Worm (Caenorhabditis elegans) whole organism, L1 larva: Measurements from ENCODE around the gene gpcp-2.

Experiments used
- C04F5.9 ChIP-seq: sonication (generic microtip); optimal IDR thresholded peaks from 2 replicates; lab custom pipeline; 2016; ENCODE audit warnings: missing genetic modification characterization, missing compliant biosample characterization
- F16B12.6 ChIP-seq: fragments of 150-350 bp; optimal IDR thresholded peaks from 2 replicates; lab custom pipeline; 2014; ENCODE audit warnings: missing biosample characterization, missing genetic modification characterization
- Y116A8C.19 ChIP-seq: sonication (generic microtip); optimal IDR thresholded peaks from 2 replicates; lab custom pipeline; 2016; ENCODE audit warnings: missing compliant biosample characterization, missing genetic modification characterization, borderline replicate concordance
- aha-1 ChIP-seq: fragments of 150-350 bp; optimal IDR thresholded peaks from 2 replicates; lab custom pipeline; 2014; ENCODE audit warnings: missing biosample characterization, missing genetic modification characterization
- aly-2 ChIP-seq: fragments of 150-350 bp; optimal IDR thresholded peaks from 2 replicates; lab custom pipeline; 2014; ENCODE audit warnings: missing biosample characterization, missing genetic modification characterization
- ceh-82 ChIP-seq, 3 experiments: fragments of 150-350 bp in 1 of 3; sonication (generic microtip) in 2 of 3; optimal IDR thresholded peaks; 2 replicates each; lab custom pipeline; 2014 to 2017; ENCODE audit warnings: missing biosample characterization in 3 of 3, missing genetic modification characterization in 3 of 3
- dpl-1 ChIP-seq, 3 experiments: fragments of 150-350 bp in 2 of 3; sonication (generic microtip) in 1 of 3; optimal IDR thresholded peaks; 2 replicates each; lab custom pipeline; 2014 to 2017; ENCODE audit warnings: missing biosample characterization in 3 of 3, missing genetic modification characterization in 3 of 3, missing genetic modification reagents in 3 of 3
- efl-1 ChIP-seq, 4 experiments: fragments of 150-350 bp; optimal IDR thresholded peaks in 3 of 4; peaks in 1 of 4; 1 replicate in 1 of 4; 2 replicates in 3 of 4; lab custom pipeline; 2014; ENCODE audit warnings: missing biosample characterization in 2 of 4, missing genetic modification characterization in 2 of 4, missing genetic modification reagents in 2 of 4
- efl-3 ChIP-seq: fragments of 200-800 bp; sonication (Bioruptor generic); optimal IDR thresholded peaks from 2 replicates; lab custom pipeline; 2018; ENCODE audit warnings: mild to moderate bottlenecking, missing genetic modification characterization, missing compliant biosample characterization
- egl-13 ChIP-seq: sonication (generic microtip); optimal IDR thresholded peaks from 2 replicates; lab custom pipeline; 2016; ENCODE audit warnings: missing genotype, missing genetic modification reagents, missing genetic modification characterization, missing compliant biosample characterization
- elt-2 ChIP-seq: sonication (generic microtip); optimal IDR thresholded peaks from 2 replicates; lab custom pipeline; 2016; ENCODE audit warnings: missing genetic modification characterization, mild to moderate bottlenecking, inconsistent platforms, missing compliant biosample characterization, missing genetic modification reagents
- fkh-8 ChIP-seq: sonication (generic microtip); optimal IDR thresholded peaks from 2 replicates; lab custom pipeline; 2016; ENCODE audit warnings: mild to moderate bottlenecking, missing genetic modification characterization, missing compliant biosample characterization
- grh-1 ChIP-seq: fragments of 200-800 bp; sonication (Bioruptor generic); IDR thresholded peaks from 2 replicates; pipeline ENCODE4 v1.3.6; 2022; ENCODE audit warnings: missing genetic modification reagents, missing genetic modification characterization, missing compliant biosample characterization
- hlh-17 ChIP-seq: fragments of 200-800 bp; sonication (Bioruptor generic); optimal IDR thresholded peaks from 2 replicates; lab custom pipeline; 2018; ENCODE audit warnings: missing genetic modification characterization, mild to moderate bottlenecking, missing compliant biosample characterization, moderate library complexity, borderline replicate concordance
- hpl-2 ChIP-seq: fragments of 150-350 bp; optimal IDR thresholded peaks from 2 replicates; lab custom pipeline; 2014; ENCODE audit warnings: missing biosample characterization, missing genetic modification reagents, missing genetic modification characterization
- irx-1 ChIP-seq: sonication (generic microtip); optimal IDR thresholded peaks from 2 replicates; lab custom pipeline; 2016; ENCODE audit warnings: missing genetic modification characterization, missing compliant biosample characterization
- isw-1 ChIP-seq: fragments of 200-800 bp; sonication (Bioruptor generic); IDR thresholded peaks from 2 replicates; pipeline ENCODE4 v1.3.6; 2022; ENCODE audit warnings: missing genetic modification characterization, missing compliant biosample characterization
- jun-1 ChIP-seq: fragments of 150-350 bp; optimal IDR thresholded peaks from 2 replicates; lab custom pipeline; 2014; ENCODE audit warnings: missing biosample characterization, missing genetic modification reagents, missing genetic modification characterization
- lin-13 ChIP-seq: fragments of 150-350 bp; optimal IDR thresholded peaks from 2 replicates; lab custom pipeline; 2014; ENCODE audit warnings: missing biosample characterization, missing genetic modification reagents, missing genetic modification characterization
- lin-14 ChIP-seq: fragments of 200-800 bp; sonication (Bioruptor generic); optimal IDR thresholded peaks from 2 replicates; lab custom pipeline; 2018; ENCODE audit warnings: mild to moderate bottlenecking, missing genetic modification characterization, moderate library complexity, missing compliant biosample characterization
- lsy-2 ChIP-seq, 2 experiments: fragments of 150-350 bp; optimal IDR thresholded peaks; 2 replicates each; lab custom pipeline; 2014; ENCODE audit warnings: missing biosample characterization in 2 of 2, missing genetic modification characterization in 2 of 2
- mab-9 ChIP-seq: fragments of 200-800 bp; sonication (Bioruptor generic); IDR thresholded peaks from 2 replicates; pipeline ENCODE4 v1.3.6; 2022; ENCODE audit warnings: missing genetic modification reagents, missing genetic modification characterization, missing compliant biosample characterization
- mef-2 ChIP-seq: fragments of 150-350 bp; optimal IDR thresholded peaks from 2 replicates; lab custom pipeline; 2014; ENCODE audit warnings: missing biosample characterization, missing genetic modification characterization
- mep-1 ChIP-seq: fragments of 150-350 bp; optimal IDR thresholded peaks from 2 replicates; lab custom pipeline; 2014; ENCODE audit warnings: missing biosample characterization, missing genetic modification characterization
- nhr-12 ChIP-seq: sonication (generic microtip); optimal IDR thresholded peaks from 2 replicates; lab custom pipeline; 2017; ENCODE audit warnings: missing biosample characterization, missing genetic modification characterization
- nhr-20 ChIP-seq: sonication (generic microtip); optimal IDR thresholded peaks from 2 replicates; lab custom pipeline; 2016; ENCODE audit warnings: mild to moderate bottlenecking, missing genetic modification characterization, missing compliant biosample characterization
- nhr-47 ChIP-seq: sonication (generic microtip); optimal IDR thresholded peaks from 2 replicates; lab custom pipeline; 2016; ENCODE audit warnings: mild to moderate bottlenecking, missing genetic modification characterization, moderate library complexity, missing compliant biosample characterization
- nhr-76 ChIP-seq: sonication (generic microtip); optimal IDR thresholded peaks from 2 replicates; lab custom pipeline; 2017; ENCODE audit warnings: missing biosample characterization, missing genetic modification characterization
- nhr-77 ChIP-seq: fragments of 150-350 bp; optimal IDR thresholded peaks from 2 replicates; lab custom pipeline; 2014; ENCODE audit warnings: missing biosample characterization, missing genetic modification characterization
- nhr-85 ChIP-seq: sonication (generic microtip); peaks from one replicate; lab custom pipeline; 2016; ENCODE audit warnings: missing genetic modification characterization, inconsistent platforms, missing compliant biosample characterization
- nhr-90 ChIP-seq: sonication (generic microtip); optimal IDR thresholded peaks from 2 replicates; lab custom pipeline; 2016; ENCODE audit warnings: mild to moderate bottlenecking, missing genetic modification characterization, missing compliant biosample characterization; ENCODE audit not compliant: poor library complexity
- pqm-1 ChIP-seq: sonication (generic microtip); optimal IDR thresholded peaks from 3 replicates; lab custom pipeline; 2017; ENCODE audit warnings: missing biosample characterization, missing genetic modification characterization
- skn-1 ChIP-seq: fragments of 150-350 bp; optimal IDR thresholded peaks from 2 replicates; lab custom pipeline; 2014; ENCODE audit warnings: missing biosample characterization, missing genetic modification characterization
- snu-23 ChIP-seq: sonication (generic microtip); optimal IDR thresholded peaks from 2 replicates; lab custom pipeline; 2016; ENCODE audit warnings: missing genetic modification characterization, missing compliant biosample characterization
- sptf-1 ChIP-seq: fragments of 150-350 bp; optimal IDR thresholded peaks from 2 replicates; lab custom pipeline; 2014; ENCODE audit warnings: missing biosample characterization, missing genetic modification characterization
- sup-37 ChIP-seq: fragments of 200-800 bp; sonication (Bioruptor generic); optimal IDR thresholded peaks from 2 replicates; lab custom pipeline; 2018; ENCODE audit warnings: mild to moderate bottlenecking, missing genetic modification characterization, missing compliant biosample characterization
- swsn-7 ChIP-seq: sonication (generic microtip); optimal IDR thresholded peaks from 2 replicates; lab custom pipeline; 2016; ENCODE audit warnings: missing genetic modification characterization, missing compliant biosample characterization
- tbx-2 ChIP-seq: sonication (generic microtip); optimal IDR thresholded peaks from 2 replicates; lab custom pipeline; 2016; ENCODE audit warnings: missing genetic modification characterization, missing compliant biosample characterization
- unc-30 ChIP-seq: sonication (generic microtip); optimal IDR thresholded peaks from 2 replicates; lab custom pipeline; 2017; ENCODE audit warnings: missing biosample characterization, missing genetic modification characterization
- unc-98 ChIP-seq: fragments of 200-800 bp; sonication (Bioruptor generic); IDR thresholded peaks from 2 replicates; pipeline ENCODE4 v1.3.6; 2022; ENCODE audit warnings: missing genetic modification characterization, missing compliant biosample characterization
- vab-15 ChIP-seq: sonication (generic microtip); optimal IDR thresholded peaks from 2 replicates; lab custom pipeline; 2017; ENCODE audit warnings: missing genotype, mild to moderate bottlenecking, missing genetic modification characterization, missing compliant biosample characterization
- xbp-1 ChIP-seq: sonication (generic microtip); optimal IDR thresholded peaks from 2 replicates; lab custom pipeline; 2016; ENCODE audit warnings: missing genetic modification characterization, missing compliant biosample characterization
- zag-1 ChIP-seq: fragments of 150-350 bp; optimal IDR thresholded peaks from 2 replicates; lab custom pipeline; 2014; ENCODE audit warnings: missing biosample characterization, missing genetic modification characterization
- zip-4 ChIP-seq: fragments of 200-800 bp; sonication (Bioruptor generic); optimal IDR thresholded peaks from 2 replicates; lab custom pipeline; 2018; ENCODE audit warnings: mild to moderate bottlenecking, missing genetic modification characterization, moderate library complexity, missing compliant biosample characterization

Gene gpcp-2

DNA sequence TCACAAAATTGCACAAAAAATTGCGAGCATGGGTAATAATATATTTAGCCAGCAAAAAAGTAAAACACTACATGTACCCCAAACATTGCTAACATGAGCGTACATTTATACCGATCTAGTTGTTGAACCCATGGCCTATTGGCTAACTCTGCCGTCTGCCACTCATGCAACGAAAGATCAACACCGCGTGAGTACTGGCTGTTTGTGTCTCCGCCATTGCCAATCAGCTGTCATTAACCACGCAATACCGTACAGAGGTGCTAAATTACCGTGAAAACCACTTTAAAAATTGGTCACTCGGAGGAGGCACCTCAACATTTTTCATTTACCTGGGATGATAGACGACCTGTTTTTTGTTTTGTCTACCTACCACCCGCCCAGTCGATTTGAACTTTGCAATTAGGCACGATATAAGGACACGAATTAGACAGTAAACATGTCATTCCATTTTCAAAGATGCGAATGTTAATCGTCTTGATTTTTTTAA lies 2.2 kb upstream of the gpcp-2 start, which contains the start of gene K02C4.2 (continued):
- TF ChIP-seq sup-37 (GFP tag; lab: Kevin White, UChicago), result peak; percentile 73
- TF ChIP-seq jun-1, result peak; percentile 60
- TF ChIP-seq aly-2 (tag; lab: Kevin White, UChicago), result peak; percentile 64
- peak; percentile 68 for TF ChIP-seq tbx-2 (tag; lab: Kevin White, UChicago)
- peak; percentile 47 for TF ChIP-seq fkh-8
- peak; percentile 84 for TF ChIP-seq nhr-85
- peak; percentile 78 for TF ChIP-seq skn-1 (tag; lab: Kevin White, UChicago)
- peak; percentile 56 for TF ChIP-seq xbp-1 (tag; lab: Kevin White, UChicago)
- TF ChIP-seq elt-2 (tag; lab: Kevin White, UChicago), result peak; percentile 59
- TF ChIP-seq ceh-82 (tag; optimal IDR thresholded peaks at IDR 0.05; lab: Kevin White, UChicago), result peak in 2 of 3 experiments; percentile 26 to 60
- peak; percentile 87 for TF ChIP-seq mep-1 (tag; lab: Kevin White, UChicago)
- peak; percentile 59 to 83 for TF ChIP-seq lsy-2 (tag; optimal IDR thresholded peaks at IDR 0.05; lab: Kevin White, UChicago)
- TF ChIP-seq nhr-76, result peak; percentile 71
- peak; percentile 83 for TF ChIP-seq nhr-20
- TF ChIP-seq dpl-1 (GFP tag; optimal IDR thresholded peaks at IDR 0.05; lab: Kevin White, UChicago), result peak; percentile 28 to 62 (median 60)
- TF ChIP-seq nhr-77 (tag; lab: Kevin White, UChicago), result peak; percentile 75
- peak; percentile 69 for TF ChIP-seq lin-13 (GFP tag; lab: Kevin White, UChicago)
- peak; percentile 83 for TF ChIP-seq nhr-90 (tag; lab: Kevin White, UChicago)
- no peak for TF ChIP-seq pqm-1 (tag; lab: Kevin White, UChicago)
- peak; percentile 72 for TF ChIP-seq swsn-7 (tag; lab: Kevin White, UChicago)

DNA sequence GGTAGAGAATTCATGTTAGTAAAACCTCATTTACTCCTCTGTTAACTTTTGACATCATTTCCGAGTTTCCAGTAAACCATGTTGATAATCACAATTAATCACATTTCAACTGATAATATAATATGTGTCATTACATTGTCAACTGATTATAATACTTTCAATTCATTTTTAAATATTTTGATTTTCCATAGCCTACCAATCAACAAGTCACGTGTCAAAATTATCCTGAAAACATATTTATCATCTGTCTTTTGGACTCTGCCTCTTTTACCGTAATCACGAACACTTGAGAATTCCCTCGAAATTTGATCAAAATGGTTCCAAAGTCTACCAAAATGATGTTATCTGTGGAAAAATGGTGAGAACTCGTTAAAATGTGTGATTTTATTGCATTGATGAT lies 884 bp upstream of the gpcp-2 start:
- TF ChIP-seq nhr-85 (no peak), efl-1 (optimal IDR thresholded peaks at IDR 0.05; lab: Kevin White, UChicago) (no peak), efl-1 (GFP tag; optimal IDR thresholded peaks at IDR 0.05 in 1 of 2; lab: Kevin White, UChicago) (peak in 1 of 2 experiments; percentile 60), zag-1 (no peak), elt-2 (tag; lab: Kevin White, UChicago) (peak; percentile 30), unc-98 (GFP tag; lab: Robert Waterston, UW) (no peak), lsy-2 (tag; optimal IDR thresholded peaks at IDR 0.05; lab: Kevin White, UChicago) (no peak), irx-1 (tag; lab: Kevin White, UChicago) (no peak)

DNA sequence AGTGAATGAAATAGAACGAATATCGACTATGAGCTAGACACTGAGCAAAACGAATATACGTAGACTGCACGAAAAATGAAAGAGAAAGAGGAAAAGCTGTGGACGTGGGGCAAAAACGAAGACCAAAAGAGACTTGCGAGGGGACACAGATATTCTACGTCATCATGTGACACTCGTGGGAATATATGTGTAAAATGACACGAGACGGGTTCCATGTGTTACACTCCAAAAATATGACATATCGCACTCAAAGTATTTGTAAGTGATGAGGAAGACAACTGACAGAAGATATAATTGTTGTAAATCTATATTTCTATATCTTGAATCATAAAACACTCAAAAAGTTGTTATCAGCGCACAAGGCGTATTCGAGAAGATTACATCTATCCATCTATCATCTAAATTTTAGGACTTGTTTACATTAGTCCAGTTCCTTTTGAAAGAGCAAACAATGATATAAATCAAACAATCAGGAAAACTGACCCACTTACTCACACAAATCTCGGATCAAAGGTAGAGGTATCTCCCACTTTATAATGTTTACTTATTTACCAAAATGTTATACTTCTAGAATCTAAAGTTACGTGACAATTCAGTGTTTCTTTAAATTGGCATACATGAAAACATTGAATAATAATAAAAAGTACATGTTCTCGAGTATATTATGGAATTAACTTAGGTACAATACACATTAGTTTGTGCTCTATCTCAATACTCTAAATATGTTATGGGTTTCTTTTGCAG lies 1.2 kb downstream of the gpcp-2 start:
- peak; percentile 70 for TF ChIP-seq nhr-47 (tag; lab: Kevin White, UChicago)
- TF ChIP-seq zip-4, result no peak
- TF ChIP-seq hlh-17, result no peak
- no peak for TF ChIP-seq nhr-12 (tag; lab: Kevin White, UChicago)
- no peak for TF ChIP-seq C04F5.9 (tag; lab: Kevin White, UChicago)
- TF ChIP-seq hpl-2 (GFP tag; lab: Kevin White, UChicago), result no peak
- no peak for TF ChIP-seq egl-13 (tag; lab: Kevin White, UChicago)
- TF ChIP-seq mab-9, result peak; percentile 63; the same call in 1 of the 2 replicates
- TF ChIP-seq aha-1 (tag; lab: Kevin White, UChicago), result no peak
- no peak for TF ChIP-seq efl-3 (GFP tag; lab: Kevin White, UChicago)
- TF ChIP-seq Y116A8C.19 (tag; lab: Kevin White, UChicago), result no peak
- TF ChIP-seq irx-1 (tag; lab: Kevin White, UChicago), result peak; percentile 38
- peak; percentile 19 to 44 for TF ChIP-seq efl-1 (optimal IDR thresholded peaks at IDR 0.05; lab: Kevin White, UChicago)
- TF ChIP-seq efl-1 (GFP tag; optimal IDR thresholded peaks at IDR 0.05 in 1 of 2; lab: Kevin White, UChicago), result peak; percentile 18 to 91
- peak; percentile 72 for TF ChIP-seq mep-1 (tag; lab: Kevin White, UChicago)
- peak; percentile 44 for TF ChIP-seq nhr-85
- TF ChIP-seq lsy-2 (tag; optimal IDR thresholded peaks at IDR 0.05; lab: Kevin White, UChicago), result peak; percentile 56 to 64
- TF ChIP-seq nhr-20, result peak; percentile 69
- peak in 2 of 3 experiments; percentile 4 to 38 for TF ChIP-seq dpl-1 (GFP tag; optimal IDR thresholded peaks at IDR 0.05; lab: Kevin White, UChicago)
- TF ChIP-seq nhr-90 (tag; lab: Kevin White, UChicago), result peak; percentile 44
- no peak for TF ChIP-seq elt-2 (tag; lab: Kevin White, UChicago)
- TF ChIP-seq unc-30 (tag; lab: Kevin White, UChicago), result no peak
- TF ChIP-seq F16B12.6 (tag; lab: Kevin White, UChicago), result no peak
- peak; percentile 85 for TF ChIP-seq fkh-8
- TF ChIP-seq lin-14, result peak; percentile 92
- TF ChIP-seq mef-2 (tag; lab: Kevin White, UChicago), result peak; percentile 21
- TF ChIP-seq pqm-1 (tag; lab: Kevin White, UChicago), result no peak
- TF ChIP-seq isw-1 (GFP tag; lab: Robert Waterston, UW), result peak; percentile 51
- peak; percentile 73 for TF ChIP-seq snu-23 (GFP tag; lab: Kevin White, UChicago)
- peak; percentile 54 for TF ChIP-seq swsn-7 (tag; lab: Kevin White, UChicago)
- TF ChIP-seq vab-15 (tag; lab: Kevin White, UChicago), result no peak
- TF ChIP-seq sptf-1 (tag; lab: Kevin White, UChicago), result no peak
- peak; percentile 53 for TF ChIP-seq xbp-1 (tag; lab: Kevin White, UChicago)
- no peak for TF ChIP-seq grh-1 (GFP tag; lab: Robert Waterston, UW)
